Worm (Caenorhabditis elegans) whole organism, mixed stage, embryonic: ENCODE measurements around the gene C25E10.8.

Source experiments
- M03D4.4 ChIP-seq: sonication (generic microtip); optimal IDR thresholded peaks from 2 replicates; lab custom pipeline; 2017; ENCODE audit warnings: mild to moderate bottlenecking, missing genetic modification characterization, missing compliant biosample characterization
- lin-13 ChIP-seq: fragments of 150-350 bp; optimal IDR thresholded peaks from 2 replicates; lab custom pipeline; 2014; ENCODE audit warnings: missing biosample characterization, missing genetic modification characterization
- lsy-2 ChIP-seq: fragments of 150-350 bp; optimal IDR thresholded peaks from 2 replicates; lab custom pipeline; 2014; ENCODE audit warnings: missing biosample characterization, missing genetic modification characterization
- mab-5 ChIP-seq: fragments of 150-350 bp; optimal IDR thresholded peaks from 2 replicates; lab custom pipeline; 2014; ENCODE audit warnings: missing biosample characterization, missing genetic modification characterization
- nhr-237 ChIP-seq: fragments of 150-350 bp; optimal IDR thresholded peaks from 2 replicates; lab custom pipeline; 2014; ENCODE audit warnings: missing biosample characterization, missing genetic modification characterization
- nhr-28 ChIP-seq: fragments of 150-350 bp; optimal IDR thresholded peaks from 2 replicates; lab custom pipeline; 2014; ENCODE audit warnings: missing biosample characterization, missing genetic modification characterization
- nhr-76 ChIP-seq: sonication (generic microtip); optimal IDR thresholded peaks from 2 replicates; lab custom pipeline; 2017; ENCODE audit warnings: missing biosample characterization, missing genetic modification characterization
- pha-4 ChIP-seq: fragments of 150-350 bp; optimal IDR thresholded peaks from 2 replicates; lab custom pipeline; 2018; ENCODE audit warnings: missing biosample characterization, missing genetic modification reagents, missing genetic modification characterization
- sem-2 ChIP-seq: fragments of 200-800 bp; sonication (Bioruptor generic); optimal IDR thresholded peaks from 2 replicates; lab custom pipeline; 2018; ENCODE audit warnings: mild to moderate bottlenecking, missing genetic modification characterization, missing compliant biosample characterization
- snpc-4 ChIP-seq: fragments of 150-350 bp; optimal IDR thresholded peaks from 2 replicates; lab custom pipeline; 2014; ENCODE audit warnings: missing biosample characterization, missing genetic modification characterization
- unc-39 ChIP-seq: fragments of 150-350 bp; optimal IDR thresholded peaks from 2 replicates; lab custom pipeline; 2014; ENCODE audit warnings: missing biosample characterization, missing genetic modification characterization
- ztf-11 ChIP-seq: fragments of 150-350 bp; optimal IDR thresholded peaks from 2 replicates; lab custom pipeline; 2014; ENCODE audit warnings: missing biosample characterization, missing genetic modification characterization

- TF ChIP-seq nhr-237 (tag; lab: Kevin White, UChicago) (no peak), nhr-76 (no peak), pha-4 (no peak), nhr-28 (tag; lab: Kevin White, UChicago) (no peak), mab-5 (tag; lab: Kevin White, UChicago) (no peak), lsy-2 (tag; lab: Kevin White, UChicago) (no peak), snpc-4 (tag; lab: Kevin White, UChicago) (no peak), ztf-11 (tag; lab: Kevin White, UChicago) (no peak), M03D4.4 (tag; lab: Kevin White, UChicago) (no peak), unc-39 (tag; lab: Kevin White, UChicago) (no peak), sem-2 (GFP tag; lab: Kevin White, UChicago) (no peak), lin-13 (tag; lab: Kevin White, UChicago) (no peak)
Measured at ce11 chrV:9098280-9098973, 44.6 kb upstream of the C25E10.8 start, which contains the start of gene F21C10.9.
